Fruit fly (Drosophila melanogaster) whole organism, adult: ENCODE data around the gene alien.

Experiments used
- CG11617 ChIP-seq: fragments of 200-800 bp; sonication (Bioruptor generic); optimal IDR thresholded peaks from 2 replicates; lab custom pipeline; 2017; ENCODE audit warnings: mild to moderate bottlenecking, missing biosample characterization, missing genetic modification reagents, missing genetic modification characterization
- CG12768 ChIP-seq: fragments of 200-800 bp; sonication (Bioruptor generic); optimal IDR thresholded peaks from 2 replicates; lab custom pipeline; 2017; ENCODE audit warnings: missing biosample characterization, missing genetic modification characterization, mild to moderate bottlenecking, moderate library complexity, missing genetic modification reagents
- CG14711 ChIP-seq: fragments of 200-800 bp; sonication (Bioruptor generic); optimal IDR thresholded peaks from 2 replicates; lab custom pipeline; 2018; ENCODE audit warnings: missing biosample characterization, mild to moderate bottlenecking, missing genetic modification characterization, moderate library complexity
- CG1620 ChIP-seq: fragments of 200-800 bp; sonication (Bioruptor generic); optimal IDR thresholded peaks from 2 replicates; lab custom pipeline; 2016; ENCODE audit warnings: missing biosample characterization, missing genetic modification characterization
- CG33017 ChIP-seq: fragments of 200-800 bp; sonication (Bioruptor generic); optimal IDR thresholded peaks from 2 replicates; lab custom pipeline; 2018; ENCODE audit warnings: missing biosample characterization, mild to moderate bottlenecking, missing genetic modification characterization, moderate library complexity
- CG5204 ChIP-seq: fragments of 200-800 bp; sonication (Bioruptor generic); optimal IDR thresholded peaks from 2 replicates; lab custom pipeline; 2016; ENCODE audit warnings: missing biosample characterization, missing genetic modification characterization
- CG7045 ChIP-seq: fragments of 200-800 bp; sonication (Bioruptor generic); optimal IDR thresholded peaks from 2 replicates; lab custom pipeline; 2017; ENCODE audit warnings: missing biosample characterization, mild to moderate bottlenecking, missing genetic modification characterization
- CG7101 ChIP-seq: fragments of 200-800 bp; sonication (Bioruptor generic); optimal IDR thresholded peaks from 2 replicates; lab custom pipeline; 2018; ENCODE audit warnings: missing biosample characterization, mild to moderate bottlenecking, missing genetic modification characterization, moderate library complexity
- Clk ChIP-seq: fragments of 200-800 bp; sonication (Bioruptor generic); optimal IDR thresholded peaks from 2 replicates; lab custom pipeline; 2017; ENCODE audit warnings: missing biosample characterization, missing genetic modification characterization
- Crg-1 ChIP-seq: fragments of 200-800 bp; sonication (Bioruptor generic); optimal IDR thresholded peaks from 2 replicates; lab custom pipeline; 2016; ENCODE audit warnings: missing biosample characterization, missing genetic modification characterization
- Hr96 ChIP-seq: fragments of 200-800 bp; sonication (Bioruptor generic); optimal IDR thresholded peaks from 2 replicates; lab custom pipeline; 2016; ENCODE audit warnings: missing biosample characterization, missing genetic modification characterization
- Mnt ChIP-seq: fragments of 200-800 bp; sonication (Bioruptor generic); optimal IDR thresholded peaks from 2 replicates; lab custom pipeline; 2016; ENCODE audit warnings: missing biosample characterization, mild to moderate bottlenecking, missing genetic modification characterization
- bab1 ChIP-seq: fragments of 200-800 bp; sonication (Bioruptor generic); optimal IDR thresholded peaks from 3 replicates; lab custom pipeline; 2019; ENCODE audit warnings: missing biosample characterization, mild to moderate bottlenecking, missing genetic modification characterization, moderate library complexity
- cic ChIP-seq: fragments of 200-800 bp; sonication (Bioruptor generic); optimal IDR thresholded peaks from 2 replicates; lab custom pipeline; 2017; ENCODE audit warnings: missing biosample characterization, mild to moderate bottlenecking, missing genetic modification characterization, moderate library complexity
- cnc ChIP-seq, 2 experiments: fragments of >200 bp; optimal IDR thresholded peaks; 2 replicates each; lab custom pipeline; 2017
- kay ChIP-seq: fragments of 200-800 bp; sonication (Bioruptor generic); peaks from one replicate; lab custom pipeline; 2016; ENCODE audit warnings: missing biosample characterization, missing genetic modification characterization, borderline replicate concordance
- ovo ChIP-seq: fragments of 200-800 bp; sonication (Bioruptor generic); optimal IDR thresholded peaks from 2 replicates; lab custom pipeline; 2016; ENCODE audit warnings: missing biosample characterization, missing genetic modification characterization
- pad ChIP-seq: fragments of 200-800 bp; sonication (Bioruptor generic); optimal IDR thresholded peaks from 3 replicates; lab custom pipeline; 2017; ENCODE audit warnings: missing biosample characterization, missing genetic modification characterization, mild to moderate bottlenecking, moderate library complexity, missing genetic modification reagents
- tj ChIP-seq: fragments of 200-800 bp; sonication (Bioruptor generic); optimal IDR thresholded peaks from 3 replicates; lab custom pipeline; 2017; ENCODE audit warnings: missing biosample characterization, mild to moderate bottlenecking, missing genetic modification characterization, moderate library complexity
- toe ChIP-seq: fragments of 200-800 bp; sonication (Bioruptor generic); optimal IDR thresholded peaks from 2 replicates; lab custom pipeline; 2016; ENCODE audit warnings: missing biosample characterization, missing genetic modification characterization

alien gene

dm6 chr2L:8998237-8998636 is 1.1 kb upstream of the alien start, which contains the start of gene Try29F:
Gene Try29F (plus strand): TSS chr2L:8998537.
- TF ChIP-seq ovo (GFP tag; lab: Kevin White, UChicago) (no peak), tj (GFP tag; lab: Kevin White, UChicago) (no peak), CG33017 (no peak), CG12768 (no peak), Clk (no peak), Crg-1 (GFP tag; lab: Kevin White, UChicago) (no peak), CG7101 (tag; lab: Kevin White, UChicago) (no peak), pad (GFP tag; lab: Kevin White, UChicago) (no peak), CG1620 (no peak), kay (GFP tag; lab: Kevin White, UChicago) (no peak), CG5204 (GFP tag; lab: Kevin White, UChicago) (no peak), toe (no peak), bab1 (GFP tag; lab: Kevin White, UChicago) (no peak), CG11617 (GFP tag; lab: Kevin White, UChicago) (no peak), cnc (optimal IDR thresholded peaks at IDR 0.05; lab: Kevin White, UChicago) (no peak), Mnt (GFP tag; lab: Kevin White, UChicago) (no peak), CG14711 (tag; lab: Kevin White, UChicago) (no peak), CG7045 (GFP tag; lab: Kevin White, UChicago) (no peak), Hr96 (no peak)

dm6 chr2L:8993650-8994441 is 3.3 kb downstream of the alien start, which contains the start of gene CG17906:
Gene CG17906 (plus strand): TSS chr2L:8994391.
- TF ChIP-seq Mnt (GFP tag; lab: Kevin White, UChicago) (no peak), CG7045 (GFP tag; lab: Kevin White, UChicago) (no peak), Crg-1 (GFP tag; lab: Kevin White, UChicago) (no peak), kay (GFP tag; lab: Kevin White, UChicago) (no peak), cnc (optimal IDR thresholded peaks at IDR 0.05; lab: Kevin White, UChicago) (no peak)

- TF ChIP-seq CG1620, result no peak
- TF ChIP-seq cic (GFP tag; lab: Kevin White, UChicago), result peak; percentile 36
- peak; percentile 56 for TF ChIP-seq Mnt (GFP tag; lab: Kevin White, UChicago)
Observed at dm6 chr2L:8991583-8991982, 5.6 kb downstream of the alien start, which contains the start of gene CG9555. Gene CG9555 (plus strand): TSS chr2L:8991735.

DNA sequence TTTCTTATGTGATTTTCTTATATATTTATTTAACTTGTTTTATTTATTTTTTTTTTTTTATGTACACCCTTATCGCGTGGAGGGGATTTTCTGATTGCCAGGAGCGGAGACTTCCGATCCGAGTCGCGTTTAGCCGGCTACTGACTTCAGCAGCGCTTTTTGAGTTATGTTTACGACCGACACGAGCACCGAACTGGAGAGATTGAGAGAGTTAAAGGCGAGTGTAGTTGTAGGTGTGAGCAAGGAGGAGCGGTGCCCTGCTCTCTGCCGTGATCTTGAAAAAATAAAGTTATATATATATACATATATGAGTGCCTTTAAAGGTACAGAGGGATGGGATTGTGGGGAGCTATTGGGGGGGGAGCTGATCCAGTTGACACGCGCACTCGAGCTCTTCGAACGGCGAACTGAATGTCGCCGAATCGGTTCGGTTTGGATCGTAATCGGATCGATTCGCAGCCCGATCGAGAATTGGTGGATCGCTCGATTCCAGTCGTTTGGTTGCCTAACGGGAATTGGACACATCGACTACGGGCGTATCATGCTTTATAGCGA is 8.1 kb downstream of the alien start, which contains the start of gene rost:
Gene rost, minus strand, starts transcription at position 503 of the 555 bp plus-strand sequence.
- TF ChIP-seq CG7101 (tag; lab: Kevin White, UChicago) (no peak), CG7045 (GFP tag; lab: Kevin White, UChicago) (no peak), kay (GFP tag; lab: Kevin White, UChicago) (peak; percentile 10), CG11617 (GFP tag; lab: Kevin White, UChicago) (no peak), cnc (optimal IDR thresholded peaks at IDR 0.05; lab: Kevin White, UChicago) (no peak), pad (GFP tag; lab: Kevin White, UChicago) (peak; percentile 59), tj (GFP tag; lab: Kevin White, UChicago) (peak; percentile 39), Crg-1 (GFP tag; lab: Kevin White, UChicago) (no peak), bab1 (GFP tag; lab: Kevin White, UChicago) (no peak), ovo (GFP tag; lab: Kevin White, UChicago) (peak; percentile 80), Mnt (GFP tag; lab: Kevin White, UChicago) (peak; percentile 83)

- TF ChIP-seq kay (GFP tag; lab: Kevin White, UChicago) (peak; percentile 77), Crg-1 (GFP tag; lab: Kevin White, UChicago) (no peak), CG14711 (tag; lab: Kevin White, UChicago) (no peak), cic (GFP tag; lab: Kevin White, UChicago) (peak; percentile 7), CG7101 (tag; lab: Kevin White, UChicago) (no peak)
Observed at dm6 chr2L:8987251-8987937, 9.8 kb downstream of the alien start.

- TF ChIP-seq cic (GFP tag; lab: Kevin White, UChicago), result no peak
- peak; percentile 46 for TF ChIP-seq CG1620
- peak; percentile 42 for TF ChIP-seq pad (GFP tag; lab: Kevin White, UChicago)
- TF ChIP-seq ovo (GFP tag; lab: Kevin White, UChicago), result peak; percentile 73
- TF ChIP-seq CG33017, result peak; percentile 63
- no peak for TF ChIP-seq toe
- peak; percentile 54 for TF ChIP-seq Mnt (GFP tag; lab: Kevin White, UChicago)
- peak; percentile 57 for TF ChIP-seq tj (GFP tag; lab: Kevin White, UChicago)
- no peak for TF ChIP-seq Clk
- no peak for TF ChIP-seq cnc (optimal IDR thresholded peaks at IDR 0.05; lab: Kevin White, UChicago)
- peak; percentile 89 for TF ChIP-seq bab1 (GFP tag; lab: Kevin White, UChicago)
- TF ChIP-seq Crg-1 (GFP tag; lab: Kevin White, UChicago), result peak; percentile 63
- TF ChIP-seq CG11617 (GFP tag; lab: Kevin White, UChicago), result peak; percentile 64
- TF ChIP-seq kay (GFP tag; lab: Kevin White, UChicago), result no peak
- no peak for TF ChIP-seq Hr96
- TF ChIP-seq CG7045 (GFP tag; lab: Kevin White, UChicago), result peak; percentile 52
- TF ChIP-seq CG5204 (GFP tag; lab: Kevin White, UChicago), result peak; percentile 53
- peak; percentile 31 for TF ChIP-seq CG12768
- TF ChIP-seq CG7101 (tag; lab: Kevin White, UChicago), result peak; percentile 84
- peak; percentile 79 for TF ChIP-seq CG14711 (tag; lab: Kevin White, UChicago)
Observed at dm6 chr2L:8984614-8985318, 12.4 kb downstream of the alien start, which contains the start of gene CG13101. Gene CG13101 (minus strand): TSS chr2L:8984872.
